Worm (Caenorhabditis elegans) whole organism, L4 larva: ENCODE results near the gene gid-2.

ENCODE experiments used
- F49E8.2 ChIP-seq: sonication (generic microtip); optimal IDR thresholded peaks from 2 replicates; lab custom pipeline; 2016; ENCODE audit warnings: missing compliant biosample characterization, mild to moderate bottlenecking, missing genetic modification characterization, borderline replicate concordance
- R02D3.7 ChIP-seq: fragments of 150-350 bp; sonication (generic microtip); optimal IDR thresholded peaks from 3 replicates; lab custom pipeline; 2014; ENCODE audit warnings: missing biosample characterization, missing genetic modification characterization
- Y48G9A.11 ChIP-seq: fragments of 200-800 bp; sonication (Bioruptor generic); IDR thresholded peaks from 2 replicates; pipeline ENCODE4 v1.3.6; 2022; ENCODE audit warnings: missing genetic modification reagents, missing genetic modification characterization, missing compliant biosample characterization
- ZK337.2 ChIP-seq: fragments of 200-800 bp; sonication (Bioruptor generic); IDR thresholded peaks from 2 replicates; pipeline ENCODE4 v1.3.6; 2022; ENCODE audit warnings: missing genetic modification reagents, missing genetic modification characterization, missing compliant biosample characterization
- ZK546.5 ChIP-seq, 2 experiments: sonication (generic microtip); optimal IDR thresholded peaks; 2 replicates each; lab custom pipeline; 2017; ENCODE audit warnings: missing biosample characterization in 2 of 2, missing genetic modification characterization in 2 of 2
- aha-1 ChIP-seq: fragments of 150-350 bp; peaks from one replicate; lab custom pipeline; 2014; ENCODE audit warnings: missing biosample characterization, missing genetic modification characterization
- aly-2 ChIP-seq: sonication (generic microtip); optimal IDR thresholded peaks from 2 replicates; lab custom pipeline; 2018; ENCODE audit warnings: missing biosample characterization, missing genetic modification characterization
- ama-1 ChIP-seq: fragments of 150-350 bp; optimal IDR thresholded peaks from 2 replicates; lab custom pipeline; 2014; ENCODE audit warnings: inconsistent platforms, mixed read lengths
- arid-1 ChIP-seq: fragments of 200-800 bp; sonication (Bioruptor generic); conservative IDR thresholded peaks from 2 replicates; pipeline ENCODE4 v1.3.6; 2022; ENCODE audit warnings: missing genetic modification reagents, missing genetic modification characterization, missing compliant biosample characterization
- ceh-28 ChIP-seq: fragments of 150-350 bp; optimal IDR thresholded peaks from 2 replicates; lab custom pipeline; 2014; ENCODE audit warnings: missing biosample characterization, missing genetic modification reagents, missing genetic modification characterization
- ceh-62 ChIP-seq: sonication (generic microtip); optimal IDR thresholded peaks from 2 replicates; lab custom pipeline; 2017; ENCODE audit warnings: missing biosample characterization, missing genetic modification characterization
- ctbp-1 ChIP-seq: fragments of 200-800 bp; sonication (Bioruptor generic); IDR thresholded peaks from 2 replicates; pipeline ENCODE4 v1.3.6; 2022; ENCODE audit warnings: missing genetic modification reagents, missing genetic modification characterization, missing compliant biosample characterization
- daf-16 ChIP-seq, 3 experiments: sonication (generic microtip); optimal IDR thresholded peaks; 2 replicates each; lab custom pipeline; 2016 to 2017; ENCODE audit warnings: missing genetic modification characterization in 3 of 3, missing genetic modification reagents in 3 of 3, mild to moderate bottlenecking in 2 of 3, missing compliant biosample characterization in 2 of 3, missing biosample characterization in 1 of 3, moderate library complexity in 1 of 3
- daf-19 ChIP-seq: fragments of 200-800 bp; sonication (Bioruptor generic); conservative IDR thresholded peaks from 2 replicates; pipeline ENCODE4 v1.3.6; 2022; ENCODE audit warnings: missing genetic modification characterization, missing compliant biosample characterization
- daf-8 ChIP-seq: fragments of 200-800 bp; sonication (Bioruptor generic); IDR thresholded peaks from 2 replicates; pipeline ENCODE4 v1.3.6; 2022; ENCODE audit warnings: missing genetic modification characterization, missing compliant biosample characterization
- dmd-6 ChIP-seq: fragments of 200-800 bp; sonication (Bioruptor generic); IDR thresholded peaks from 2 replicates; pipeline ENCODE4 v1.3.6; 2022; ENCODE audit warnings: missing genetic modification reagents, missing genetic modification characterization, missing compliant biosample characterization
- dmd-9 ChIP-seq: fragments of 200-800 bp; sonication (Bioruptor generic); IDR thresholded peaks from 2 replicates; pipeline ENCODE4 v1.3.6; 2022; ENCODE audit warnings: missing genetic modification reagents, missing genetic modification characterization, missing compliant biosample characterization
- dve-1 ChIP-seq: sonication (generic microtip); optimal IDR thresholded peaks from 2 replicates; lab custom pipeline; 2017; ENCODE audit warnings: antibody characterized with exemption, mild to moderate bottlenecking, missing genetic modification characterization, missing compliant biosample characterization; ENCODE audit not compliant: insufficient read depth
- egl-27 ChIP-seq: sonication (generic microtip); optimal IDR thresholded peaks from 3 replicates; lab custom pipeline; 2017; ENCODE audit warnings: missing biosample characterization, missing genetic modification reagents, missing genetic modification characterization
- hlh-11 ChIP-seq: fragments of 200-800 bp; sonication (Bioruptor generic); optimal IDR thresholded peaks from 2 replicates; lab custom pipeline; 2018; ENCODE audit warnings: mild to moderate bottlenecking, missing genetic modification characterization, missing compliant biosample characterization
- hlh-30 ChIP-seq: sonication (generic microtip); optimal IDR thresholded peaks from 2 replicates; lab custom pipeline; 2017; ENCODE audit warnings: antibody characterized with exemption, mild to moderate bottlenecking, missing genetic modification characterization, missing compliant biosample characterization; ENCODE audit not compliant: insufficient read depth
- jun-1 ChIP-seq: fragments of 150-350 bp; optimal IDR thresholded peaks from 2 replicates; lab custom pipeline; 2014; ENCODE audit warnings: missing biosample characterization, missing genetic modification reagents, missing genetic modification characterization
- lin-1 ChIP-seq: fragments of 200-800 bp; sonication (Bioruptor generic); IDR thresholded peaks from 2 replicates; pipeline ENCODE4 v1.3.6; 2022; ENCODE audit warnings: missing genetic modification reagents, missing genetic modification characterization, missing compliant biosample characterization
- lin-13 ChIP-seq: fragments of 150-350 bp; optimal IDR thresholded peaks from 2 replicates; lab custom pipeline; 2014; ENCODE audit warnings: missing biosample characterization, missing genetic modification reagents, missing genetic modification characterization
- lin-38 ChIP-seq: fragments of 200-800 bp; sonication (Bioruptor generic); IDR thresholded peaks from 2 replicates; pipeline ENCODE4 v1.3.6; 2022; ENCODE audit warnings: missing genetic modification reagents, missing genetic modification characterization, missing compliant biosample characterization
- lin-39 ChIP-seq: fragments of 150-350 bp; optimal IDR thresholded peaks from 2 replicates; lab custom pipeline; 2014; ENCODE audit warnings: missing biosample characterization, missing genetic modification reagents, missing genetic modification characterization
- madf-5 ChIP-seq, 2 experiments: fragments of 200-800 bp; sonication (Bioruptor generic); IDR thresholded peaks; 2 replicates each; pipeline ENCODE4 v1.3.6; 2022; ENCODE audit warnings: missing compliant biosample characterization in 2 of 2, missing genetic modification characterization in 2 of 2
- mes-2 ChIP-seq: sonication (generic microtip); optimal IDR thresholded peaks from 2 replicates; lab custom pipeline; 2016; ENCODE audit warnings: missing genotype, mild to moderate bottlenecking, missing genetic modification characterization, missing compliant biosample characterization; ENCODE audit not compliant: poor library complexity, severe bottlenecking
- nhr-102 ChIP-seq: sonication (generic microtip); optimal IDR thresholded peaks from 2 replicates; lab custom pipeline; 2016; ENCODE audit warnings: mild to moderate bottlenecking, missing genetic modification characterization, moderate library complexity, missing compliant biosample characterization
- nhr-111 ChIP-seq: fragments of 200-800 bp; sonication (Bioruptor generic); optimal IDR thresholded peaks from 2 replicates; lab custom pipeline; 2018; ENCODE audit warnings: mild to moderate bottlenecking, missing genetic modification characterization, missing compliant biosample characterization
- nhr-237 ChIP-seq: sonication (generic microtip); optimal IDR thresholded peaks from 2 replicates; lab custom pipeline; 2017; ENCODE audit warnings: missing biosample characterization, missing genetic modification characterization
- nhr-28 ChIP-seq: fragments of 150-350 bp; optimal IDR thresholded peaks from 2 replicates; lab custom pipeline; 2014; ENCODE audit warnings: missing biosample characterization, missing genetic modification characterization
- nhr-6 ChIP-seq: fragments of 150-350 bp; optimal IDR thresholded peaks from 2 replicates; lab custom pipeline; 2014; ENCODE audit warnings: missing biosample characterization, missing genetic modification characterization
- nhr-77 ChIP-seq: fragments of 150-350 bp; optimal IDR thresholded peaks from 2 replicates; lab custom pipeline; 2014; ENCODE audit warnings: missing biosample characterization, missing genetic modification characterization
- pha-4 ChIP-seq, 2 experiments: fragments of 150-350 bp in 1 of 2; fragments of 200-800 bp in 1 of 2; sonication (Bioruptor generic) in 1 of 2; IDR thresholded peaks in 1 of 2; optimal IDR thresholded peaks in 1 of 2; 2 replicates each; pipeline versions ENCODE4 v1.3.6 to Lab custom; 2014 to 2022; ENCODE audit warnings: missing genetic modification characterization in 2 of 2, missing genetic modification reagents in 2 of 2, missing biosample characterization in 1 of 2, missing compliant biosample characterization in 1 of 2
- pqm-1 ChIP-seq: sonication (generic microtip); optimal IDR thresholded peaks from 2 replicates; lab custom pipeline; 2017; ENCODE audit warnings: missing biosample characterization, missing genetic modification characterization
- rbr-2 ChIP-seq: sonication (generic microtip); optimal IDR thresholded peaks from 2 replicates; lab custom pipeline; 2016; ENCODE audit warnings: missing genotype, missing genetic modification characterization, missing compliant biosample characterization
- skn-1 ChIP-seq: fragments of 150-350 bp; optimal IDR thresholded peaks from 2 replicates; lab custom pipeline; 2014; ENCODE audit warnings: missing biosample characterization, missing genetic modification characterization
- snpc-1.2 ChIP-seq: fragments of 200-800 bp; sonication (Bioruptor generic); IDR thresholded peaks from 2 replicates; pipeline ENCODE4 v1.3.6; 2022; ENCODE audit warnings: missing genetic modification reagents, missing genetic modification characterization, missing compliant biosample characterization
- snpc-4 ChIP-seq: fragments of 150-350 bp; optimal IDR thresholded peaks from 2 replicates; lab custom pipeline; 2014; ENCODE audit warnings: missing biosample characterization, missing genetic modification characterization
- tra-1 ChIP-seq: fragments of 200-800 bp; sonication (Bioruptor generic); IDR thresholded peaks from 2 replicates; pipeline ENCODE4 v1.3.6; 2022; ENCODE audit warnings: missing genetic modification reagents, missing genetic modification characterization, missing compliant biosample characterization
- unc-130 ChIP-seq: sonication (generic microtip); optimal IDR thresholded peaks from 2 replicates; lab custom pipeline; 2016; ENCODE audit warnings: missing genetic modification reagents, missing genetic modification characterization, missing compliant biosample characterization
- unc-39 ChIP-seq: sonication (generic microtip); optimal IDR thresholded peaks from 2 replicates; lab custom pipeline; 2017; ENCODE audit warnings: missing biosample characterization, missing genetic modification characterization
- vab-7 ChIP-seq: fragments of 200-800 bp; sonication (Bioruptor generic); IDR thresholded peaks from 2 replicates; pipeline ENCODE4 v1.3.6; 2022; ENCODE audit warnings: missing genetic modification reagents, missing genetic modification characterization, missing compliant biosample characterization
- zfp-2 ChIP-seq: sonication (generic microtip); optimal IDR thresholded peaks from 2 replicates; lab custom pipeline; 2016; ENCODE audit warnings: mild to moderate bottlenecking, missing genetic modification characterization, missing compliant biosample characterization
- ztf-11 ChIP-seq: fragments of 150-350 bp; optimal IDR thresholded peaks from 2 replicates; lab custom pipeline; 2014; ENCODE audit warnings: missing biosample characterization, missing genetic modification characterization

The gid-2 gene

ce11 chrX:2441163-2441562 lies 2.4 kb upstream of the gid-2 start:
- TF ChIP-seq aha-1 (peak; percentile 88), madf-5 (GFP tag; IDR thresholded peaks at IDR 0.05; lab: Robert Waterston, UW) (no peak)

DNA sequence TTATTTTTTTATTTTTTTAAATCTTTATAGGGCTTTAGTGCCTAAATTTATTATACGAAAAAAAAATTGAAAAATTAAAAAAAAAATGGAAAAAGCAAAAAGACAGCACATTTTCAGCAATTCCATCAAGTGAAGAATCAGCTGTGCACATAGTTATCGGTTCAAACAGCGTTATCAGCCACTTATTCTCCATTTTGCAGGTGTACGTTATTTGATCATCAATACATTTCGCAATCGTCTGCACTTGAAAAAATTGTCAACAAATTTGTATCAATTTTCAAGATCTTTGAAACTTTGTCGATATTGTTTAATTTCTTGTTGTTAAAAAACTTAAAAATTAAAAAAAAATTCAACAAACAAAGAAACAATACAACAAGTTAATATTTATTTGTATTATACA lies 971 bp upstream of the gid-2 start:
- TF ChIP-seq zfp-2 (tag; lab: Kevin White, UChicago) (no peak), Y48G9A.11 (GFP tag; lab: Robert Waterston, UW) (no peak), lin-38 (GFP tag; lab: Robert Waterston, UW) (no peak), dmd-6 (peak; percentile 59), rbr-2 (tag; lab: Kevin White, UChicago) (no peak), nhr-111 (no peak), skn-1 (tag; lab: Kevin White, UChicago) (no peak), mes-2 (tag; lab: Kevin White, UChicago) (no peak), lin-1 (GFP tag; lab: Robert Waterston, UW) (no peak), arid-1 (GFP tag; lab: Robert Waterston, UW) (no peak), unc-39 (tag; lab: Kevin White, UChicago) (no peak), ZK546.5 (tag; optimal IDR thresholded peaks at IDR 0.05; lab: Kevin White, UChicago) (no peak), aly-2 (no peak), snpc-1.2 (no peak), jun-1 (no peak), snpc-4 (tag; lab: Kevin White, UChicago) (no peak), ZK337.2 (no peak), daf-19 (GFP tag; lab: Robert Waterston, UW) (no peak), hlh-11 (tag; lab: Kevin White, UChicago) (peak; percentile 74), ceh-62 (tag; lab: Kevin White, UChicago) (no peak), R02D3.7 (tag; lab: Kevin White, UChicago) (no peak), dmd-9 (GFP tag; lab: Robert Waterston, UW) (no peak), pha-4 (GFP tag; IDR thresholded peaks at IDR 0.05; lab: Robert Waterston, UW) (no peak), pha-4 (tag; optimal IDR thresholded peaks at IDR 0.05; lab: Kevin White, UChicago) (no peak), nhr-28 (tag; lab: Kevin White, UChicago) (peak; percentile 64), ztf-11 (tag; lab: Kevin White, UChicago) (no peak), egl-27 (tag; lab: Kevin White, UChicago) (no peak), ceh-28 (tag; lab: Kevin White, UChicago) (no peak), nhr-6 (tag; lab: Kevin White, UChicago) (peak; percentile 4), aha-1 (no peak), ctbp-1 (GFP tag; lab: Robert Waterston, UW) (no peak), daf-16 (GFP tag; optimal IDR thresholded peaks at IDR 0.05; lab: Kevin White, UChicago) (no peak), daf-16 (tag; optimal IDR thresholded peaks at IDR 0.05; lab: Kevin White, UChicago) (peak; percentile 96), pqm-1 (tag; lab: Kevin White, UChicago) (peak; percentile 67), nhr-77 (tag; lab: Kevin White, UChicago) (peak; percentile 46), vab-7 (GFP tag; lab: Robert Waterston, UW) (no peak), unc-130 (GFP tag; lab: Kevin White, UChicago) (no peak), lin-39 (tag; lab: Kevin White, UChicago) (no peak), nhr-102 (tag; lab: Kevin White, UChicago) (no peak), nhr-237 (tag; lab: Kevin White, UChicago) (no peak)

DNA sequence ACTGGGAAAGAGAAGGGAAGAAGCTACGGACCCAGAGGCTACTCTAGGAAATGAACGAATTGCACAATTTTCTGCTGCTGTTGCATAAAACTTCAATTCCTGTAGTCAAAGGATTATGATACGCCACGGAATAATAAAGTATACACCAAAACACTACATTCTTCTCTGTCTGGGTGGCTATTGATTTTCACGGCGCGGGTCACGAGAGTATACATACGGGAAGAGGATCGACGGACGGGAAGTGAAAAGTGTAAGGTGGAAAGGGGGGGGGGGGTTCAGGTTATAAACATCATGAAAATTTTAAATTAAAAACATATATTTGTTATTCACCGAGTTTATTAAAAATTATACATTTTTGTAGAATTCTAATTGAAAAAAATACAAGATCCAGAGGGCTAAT lies 552 bp upstream of the gid-2 start:
- no peak for TF ChIP-seq dve-1 (tag; lab: Kevin White, UChicago)
- no peak for TF ChIP-seq daf-8 (GFP tag; lab: Robert Waterston, UW)
- TF ChIP-seq lin-13 (GFP tag; lab: Kevin White, UChicago): no peak
- TF ChIP-seq hlh-30 (tag; lab: Kevin White, UChicago): peak; percentile 41
- TF ChIP-seq tra-1 (GFP tag; lab: Robert Waterston, UW): no peak
- no peak for TF ChIP-seq ama-1 (lab: Kevin White, UChicago)
- TF ChIP-seq F49E8.2 (tag; lab: Kevin White, UChicago): no peak
- no peak for TF ChIP-seq unc-39 (tag; lab: Kevin White, UChicago)
